Fruit fly (Drosophila melanogaster): Measurements from ENCODE around the gene CG44004.

Gene CG44004

DNA sequence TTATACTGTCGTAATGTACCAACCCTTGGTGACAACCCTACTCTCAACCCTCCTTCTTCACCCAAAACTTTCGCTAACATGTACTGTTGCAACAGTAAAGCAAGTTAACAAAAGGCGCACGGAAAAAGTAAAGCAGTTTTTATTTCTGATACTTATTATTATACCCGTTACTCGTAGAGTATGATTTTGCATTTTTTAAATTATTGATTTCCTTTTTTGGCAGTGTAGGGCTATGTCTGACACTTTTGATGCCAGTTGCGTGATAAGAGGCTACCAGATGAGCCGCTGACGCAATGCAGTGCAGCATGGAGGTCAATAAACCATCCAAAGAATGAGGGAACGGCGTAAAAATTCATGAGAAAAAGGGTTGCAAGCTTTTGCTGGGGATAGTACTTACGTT, 2.2 kb upstream of the CG44004 start:
- TF ChIP-seq EcR (GFP tag; optimal IDR thresholded peaks at IDR 0.05) (peak in 1 of 2 experiments; percentile 34), psq (optimal IDR thresholded peaks at IDR 0.05) (no peak), CG8478 (optimal IDR thresholded peaks at IDR 0.05) (no peak), usp (GFP tag; optimal IDR thresholded peaks at IDR 0.05) (no peak), pan (optimal IDR thresholded peaks at IDR 0.05) (no peak), Dll (optimal IDR thresholded peaks at IDR 0.05) (no peak)

DNA sequence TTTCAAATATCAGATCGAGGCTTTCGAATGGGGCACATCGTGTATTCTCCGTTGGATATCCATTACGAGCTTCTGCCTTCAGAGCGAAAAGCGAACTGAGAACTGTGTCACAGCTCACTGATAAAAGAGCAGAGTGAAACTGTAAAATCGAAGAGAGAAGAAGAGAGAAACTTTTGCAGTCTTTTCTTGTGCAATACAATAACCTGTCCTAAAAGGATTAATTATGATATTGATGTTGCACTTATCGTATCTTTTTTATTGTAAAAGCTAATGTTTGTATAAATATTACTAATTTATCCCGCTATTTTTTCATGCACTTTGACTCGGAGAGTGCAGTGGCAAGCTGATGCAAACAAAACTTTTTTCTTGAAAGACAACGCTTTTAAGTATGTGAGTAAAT, 1.3 kb upstream of the CG44004 start:
- no peak for TF ChIP-seq psq (optimal IDR thresholded peaks at IDR 0.05)
- TF ChIP-seq EcR (GFP tag; optimal IDR thresholded peaks at IDR 0.05), result peak in 1 of 2 experiments; percentile 59

DNA sequence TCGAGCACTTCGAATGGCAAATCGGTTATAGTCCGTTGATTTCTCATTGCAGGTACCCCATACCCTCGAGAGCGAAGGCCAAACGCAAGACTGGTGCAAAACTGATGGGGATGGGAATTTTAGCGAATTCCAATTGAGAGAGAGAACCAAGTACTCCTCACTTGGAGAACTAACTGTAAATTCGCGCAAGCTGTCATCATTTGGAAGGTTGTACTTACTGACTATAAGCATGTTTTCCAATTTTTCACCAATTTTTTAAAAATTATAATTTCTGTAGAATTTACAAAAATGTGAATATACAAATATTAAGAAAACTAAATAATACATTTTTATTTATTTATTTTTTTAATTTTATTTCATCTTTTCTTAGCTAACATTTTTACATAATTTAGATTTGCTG, 1.6 kb downstream of the CG44004 start, which contains the start of gene CG44005:
Gene CG44005, minus strand, starts transcription at position 101 of the 400 bp plus-strand sequence.
- TF ChIP-seq pan (optimal IDR thresholded peaks at IDR 0.05) (no peak), EcR (GFP tag; optimal IDR thresholded peaks at IDR 0.05) (no peak), psq (optimal IDR thresholded peaks at IDR 0.05) (no peak), CG8478 (optimal IDR thresholded peaks at IDR 0.05) (no peak), Dll (optimal IDR thresholded peaks at IDR 0.05) (no peak), usp (GFP tag; optimal IDR thresholded peaks at IDR 0.05) (no peak)

DNA sequence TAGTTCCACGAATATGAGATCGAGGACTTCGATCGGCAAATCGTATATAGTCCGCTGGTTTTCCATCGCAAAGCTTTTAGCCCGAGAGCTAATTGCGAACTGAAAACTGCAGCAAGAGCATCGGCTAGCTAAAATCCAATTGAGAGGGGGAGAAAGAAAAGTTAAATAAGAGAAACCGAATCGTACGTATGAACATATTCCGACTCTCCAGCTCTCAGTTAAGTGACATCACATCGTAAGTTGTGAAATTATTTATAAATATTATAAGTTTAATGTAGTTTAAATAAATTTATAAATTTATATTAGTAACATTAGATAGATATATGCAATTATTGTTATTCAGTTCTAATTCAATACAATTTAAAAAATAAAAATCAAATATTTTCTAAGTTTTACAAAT, 3.6 kb downstream of the CG44004 start, which contains the start of gene CG44006:
Gene CG44006, minus strand, starts transcription at position 101 of the 400 bp plus-strand sequence.
- no peak for TF ChIP-seq EcR (GFP tag; optimal IDR thresholded peaks at IDR 0.05)
- no peak for TF ChIP-seq pan (optimal IDR thresholded peaks at IDR 0.05)

DNA sequence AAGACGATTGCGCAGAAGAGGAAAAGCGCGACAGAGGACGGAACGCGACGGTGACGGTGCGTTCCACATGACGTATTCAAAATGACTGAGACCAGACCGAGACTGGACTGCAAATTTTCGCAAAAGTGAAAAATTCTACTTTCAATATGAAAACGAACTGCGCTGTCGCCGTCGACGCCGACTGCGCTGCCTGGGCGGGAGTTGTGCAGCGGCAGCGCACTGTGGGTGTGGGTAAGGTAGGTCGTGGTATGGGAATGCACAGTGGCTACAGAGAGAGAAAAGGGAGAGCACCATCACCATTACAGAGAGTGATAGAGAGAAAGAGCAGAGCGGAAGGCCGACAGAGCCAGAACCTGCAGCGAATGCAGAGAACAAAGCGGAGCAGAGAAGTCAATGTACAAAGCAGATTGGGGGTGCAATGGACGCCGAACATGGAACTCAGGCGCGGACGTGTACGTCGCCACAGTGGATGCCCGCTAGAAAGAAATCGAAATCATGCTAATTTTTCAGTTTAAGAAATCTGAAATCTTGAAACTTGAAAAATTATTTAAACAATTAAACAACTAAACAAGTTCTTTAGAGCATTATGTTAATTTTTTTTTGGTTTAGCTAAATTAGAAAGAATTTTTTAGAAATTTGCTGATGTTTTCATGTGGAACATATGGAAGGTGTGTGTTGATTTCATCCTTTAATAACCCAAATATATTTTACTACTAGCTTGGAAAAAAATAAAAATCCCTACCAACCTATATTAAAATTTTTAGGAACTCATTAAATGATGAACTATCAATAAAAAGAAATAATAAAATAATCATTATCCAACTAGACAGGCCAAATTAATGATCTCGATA, 8.8 kb downstream of the CG44004 start, which contains the start of gene Eip75B:
Gene Eip75B, minus strand, starts transcription at position 65 of the 851 bp plus-strand sequence.
- TF ChIP-seq pan (optimal IDR thresholded peaks at IDR 0.05), result no peak
- peak in 1 of 2 experiments; percentile 89 for TF ChIP-seq EcR (GFP tag; optimal IDR thresholded peaks at IDR 0.05)
- no peak for TF ChIP-seq psq (optimal IDR thresholded peaks at IDR 0.05)

DNA sequence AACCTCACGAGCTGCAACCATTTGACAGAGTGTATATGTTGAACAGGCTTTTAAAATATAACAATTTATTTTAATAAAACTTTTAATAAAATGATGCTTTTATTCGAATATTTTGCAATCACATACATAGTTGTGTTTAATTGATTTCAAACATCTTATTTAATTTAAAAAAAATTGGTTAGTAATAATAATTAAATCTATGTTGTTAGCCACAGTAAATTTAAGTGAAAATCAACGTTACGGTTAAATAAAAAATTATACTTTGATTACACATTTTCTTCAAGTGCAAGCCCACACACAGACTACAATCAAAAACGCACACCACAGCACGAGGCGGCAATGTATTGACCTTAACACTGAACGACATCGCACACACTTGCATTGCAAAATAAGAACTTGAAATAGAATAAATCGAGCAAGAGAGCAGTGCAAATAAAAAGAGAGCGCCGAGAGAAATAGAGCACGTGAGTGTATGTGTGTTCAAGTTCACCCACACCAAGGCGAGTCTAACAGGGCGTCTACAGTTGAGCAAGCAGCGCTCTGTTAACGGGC, 10.6 kb downstream of the CG44004 start:
- TF ChIP-seq psq (optimal IDR thresholded peaks at IDR 0.05), result no peak
- peak in 1 of 2 experiments; percentile 63 for TF ChIP-seq EcR (GFP tag; optimal IDR thresholded peaks at IDR 0.05)

DNA sequence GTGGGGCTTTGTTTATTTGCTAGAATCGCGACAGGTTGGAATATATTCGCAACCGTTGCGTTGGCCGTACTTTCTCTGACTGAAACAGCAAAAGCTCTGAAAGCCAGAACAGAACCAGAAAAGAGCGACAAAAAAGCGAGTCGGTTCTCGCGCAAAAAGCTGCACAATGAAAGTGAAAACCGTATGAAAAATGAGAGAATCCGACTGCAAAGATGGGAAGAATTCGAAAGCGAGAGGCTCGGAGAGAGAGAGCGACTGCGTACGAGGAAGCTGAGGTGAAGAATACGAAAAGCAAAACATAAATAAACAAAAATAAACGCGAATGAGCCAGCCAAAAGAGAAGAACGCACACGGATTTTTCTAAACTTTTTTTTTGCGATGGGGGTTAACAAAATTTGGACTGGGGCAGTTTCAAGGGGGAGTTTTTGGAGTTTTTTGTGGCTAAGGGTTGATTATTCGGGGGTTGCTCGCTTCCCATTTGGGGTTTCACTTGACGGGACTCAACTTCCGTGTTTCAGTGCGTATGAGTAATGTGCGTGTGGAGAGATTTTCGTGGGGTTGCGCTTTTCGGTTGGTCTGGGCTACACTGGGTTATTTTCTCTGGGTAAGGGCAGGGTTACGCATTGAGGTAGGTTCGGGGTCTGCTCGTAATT, 11.8 kb downstream of the CG44004 start:
- TF ChIP-seq Dll (optimal IDR thresholded peaks at IDR 0.05) (peak; percentile 54), psq (optimal IDR thresholded peaks at IDR 0.05) (no peak)

DNA sequence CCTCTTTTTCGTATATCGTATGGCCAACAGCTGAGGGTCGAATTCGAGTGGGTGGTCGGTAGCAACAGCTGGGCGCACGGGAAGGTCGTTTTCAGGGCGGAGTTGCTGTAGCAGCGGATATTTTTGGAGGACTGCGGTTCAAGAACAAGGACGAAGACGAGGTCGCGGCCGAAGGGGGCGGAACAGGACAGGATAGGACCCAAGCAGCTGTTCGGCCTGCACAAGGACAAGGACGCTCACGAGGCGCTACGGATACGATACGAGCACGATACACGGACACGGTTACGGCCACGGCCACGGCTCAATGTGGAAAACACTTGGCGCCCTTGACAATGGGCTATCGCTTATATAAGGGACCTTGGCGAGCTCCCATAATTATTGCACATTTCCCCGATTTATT, 12.4 kb downstream of the CG44004 start:
- TF ChIP-seq psq (optimal IDR thresholded peaks at IDR 0.05) (no peak), EcR (GFP tag; optimal IDR thresholded peaks at IDR 0.05) (no peak), Dll (optimal IDR thresholded peaks at IDR 0.05) (no peak)

DNA sequence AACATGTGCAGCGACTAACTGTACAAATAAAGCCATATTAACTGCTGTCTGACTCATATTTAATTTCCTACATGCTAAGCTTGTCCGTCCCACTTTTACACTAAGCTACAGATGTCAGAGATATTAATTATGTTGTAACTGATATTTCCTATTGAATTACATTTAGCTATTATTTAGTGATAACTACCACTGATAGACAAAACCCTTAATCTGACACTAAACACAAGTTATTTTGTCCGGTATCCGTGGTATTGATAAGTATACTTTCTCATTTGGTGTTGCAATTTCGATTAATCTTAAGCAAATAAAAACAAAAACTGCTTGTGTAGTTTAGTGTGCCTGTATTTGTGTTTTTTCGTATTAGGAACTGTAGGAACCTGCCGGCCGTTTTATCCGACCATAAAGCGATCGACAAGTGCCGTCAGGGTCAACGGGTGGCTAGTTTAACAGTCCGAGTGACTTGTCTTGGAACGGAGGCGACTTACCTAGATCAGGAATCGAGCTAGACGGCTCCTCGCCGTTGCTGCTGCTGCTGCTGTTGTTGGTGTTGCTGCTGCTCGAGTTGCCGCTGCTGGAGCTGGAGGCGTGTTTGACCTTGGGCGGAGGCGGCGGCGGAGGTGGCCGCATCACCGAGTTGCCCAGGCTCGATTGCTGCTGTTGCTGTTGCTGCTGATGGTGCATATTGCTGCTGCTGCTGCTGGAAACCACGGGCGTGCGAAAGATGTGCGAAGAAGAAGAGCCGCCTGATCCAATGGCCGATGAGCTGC, 15.7 kb downstream of the CG44004 start:
- no peak for TF ChIP-seq EcR (GFP tag; optimal IDR thresholded peaks at IDR 0.05)
- TF ChIP-seq pan (optimal IDR thresholded peaks at IDR 0.05), result no peak
- TF ChIP-seq psq (optimal IDR thresholded peaks at IDR 0.05), result no peak

DNA sequence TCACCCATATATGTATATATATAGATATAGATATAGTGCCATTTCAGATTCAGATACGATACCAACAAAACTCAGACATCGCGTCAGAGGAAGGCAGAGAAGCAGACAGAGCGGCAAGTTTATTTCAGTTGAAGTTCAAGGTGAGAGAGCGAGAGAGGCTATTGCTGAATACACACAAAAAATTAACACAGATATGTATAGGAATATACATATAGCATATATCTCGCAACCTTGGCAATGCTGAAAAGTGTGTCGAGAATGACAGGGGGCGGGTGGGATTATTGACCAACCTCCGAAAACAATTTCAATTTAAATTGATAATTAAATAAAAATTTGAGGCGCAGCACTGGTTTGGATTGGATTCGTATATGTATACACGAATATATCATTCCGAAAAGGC, 16.6 kb downstream of the CG44004 start:
- no peak for TF ChIP-seq EcR (GFP tag; optimal IDR thresholded peaks at IDR 0.05)
- TF ChIP-seq psq (optimal IDR thresholded peaks at IDR 0.05), result no peak
- TF ChIP-seq Dll (optimal IDR thresholded peaks at IDR 0.05), result no peak
- TF ChIP-seq pan (optimal IDR thresholded peaks at IDR 0.05), result no peak
- no peak for TF ChIP-seq CG8478 (optimal IDR thresholded peaks at IDR 0.05)
- TF ChIP-seq usp (GFP tag; optimal IDR thresholded peaks at IDR 0.05), result no peak

DNA sequence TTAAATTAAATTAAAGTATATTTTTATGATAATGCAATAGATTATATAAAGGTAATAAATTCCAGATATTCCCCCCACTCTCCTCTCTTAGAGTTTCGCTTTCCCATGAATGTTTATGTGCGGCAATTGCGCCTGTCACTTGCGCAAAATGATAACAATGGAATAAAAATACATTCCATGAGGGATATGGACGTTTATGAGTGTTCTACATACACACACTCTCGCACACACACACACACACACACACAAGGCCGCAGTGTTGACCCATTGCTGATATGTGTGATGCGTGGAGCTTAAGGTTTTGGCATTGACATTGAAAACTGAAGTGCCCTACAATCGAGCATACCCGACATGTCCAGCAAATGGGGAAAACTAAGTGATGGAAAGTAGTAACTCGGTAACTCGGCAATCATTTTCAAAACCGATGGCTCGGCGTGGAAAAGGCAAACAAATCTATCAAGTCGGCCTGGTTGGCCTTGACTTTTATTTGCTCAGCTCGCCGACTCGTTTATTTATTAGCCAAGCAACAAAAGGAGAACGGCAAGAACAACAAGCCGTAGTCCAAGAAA, 27.0 kb downstream of the CG44004 start:
- TF ChIP-seq usp (GFP tag; optimal IDR thresholded peaks at IDR 0.05), result no peak
- TF ChIP-seq Dll (optimal IDR thresholded peaks at IDR 0.05), result no peak
- TF ChIP-seq EcR (GFP tag; optimal IDR thresholded peaks at IDR 0.05), result no peak
- no peak for TF ChIP-seq psq (optimal IDR thresholded peaks at IDR 0.05)
- no peak for TF ChIP-seq pan (optimal IDR thresholded peaks at IDR 0.05)
- no peak for TF ChIP-seq CG8478 (optimal IDR thresholded peaks at IDR 0.05)

DNA sequence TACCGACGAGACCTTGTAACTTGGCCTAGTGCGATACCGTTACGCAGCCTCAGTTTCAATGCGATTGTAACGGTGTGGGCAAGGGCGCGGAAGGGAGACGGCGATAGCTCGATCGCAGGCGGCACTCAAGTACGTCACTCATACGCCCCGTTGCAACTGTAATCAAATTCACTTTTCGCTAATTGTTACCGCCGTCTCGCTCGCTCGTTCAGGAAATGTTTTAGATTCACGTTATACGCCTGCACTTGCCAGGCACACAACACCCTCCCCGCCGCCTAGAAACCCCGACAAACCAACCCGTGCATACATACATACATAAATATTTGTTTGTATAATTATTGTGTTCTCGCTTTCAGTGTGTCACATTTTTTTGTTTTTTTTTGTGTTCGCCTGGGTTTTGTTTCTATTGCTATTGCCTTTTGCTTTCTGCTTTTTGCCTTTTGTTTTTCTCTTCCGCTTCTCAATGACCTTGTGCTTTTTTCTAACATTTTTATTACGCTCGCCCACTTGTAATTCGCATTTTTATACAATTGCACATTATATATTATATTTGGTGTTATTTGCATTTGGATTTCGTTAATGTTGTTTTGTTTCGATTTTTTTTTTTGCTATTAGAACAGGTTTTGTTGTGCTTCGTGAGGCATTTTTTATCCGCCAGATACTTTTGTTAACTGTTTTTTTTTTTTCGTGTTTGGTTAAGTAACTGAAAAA, 29.2 kb downstream of the CG44004 start:
- no peak for TF ChIP-seq CG8478 (optimal IDR thresholded peaks at IDR 0.05)
- TF ChIP-seq Dll (optimal IDR thresholded peaks at IDR 0.05), result no peak
- TF ChIP-seq pan (optimal IDR thresholded peaks at IDR 0.05), result no peak

Measured in whole organism.